Worm (Caenorhabditis elegans) whole organism, L3 larva: ENCODE results near the gene tax-6.

Source experiments
- R02D3.7 ChIP-seq: fragments of 150-350 bp; optimal IDR thresholded peaks from 2 replicates; lab custom pipeline; 2014; ENCODE audit warnings: missing biosample characterization, missing genetic modification characterization
- aly-2 ChIP-seq: fragments of 150-350 bp; optimal IDR thresholded peaks from 2 replicates; lab custom pipeline; 2014; ENCODE audit warnings: missing biosample characterization, missing genetic modification characterization
- ama-1 ChIP-seq: fragments of 150-350 bp; optimal IDR thresholded peaks from 2 replicates; lab custom pipeline; 2018
- ceh-28 ChIP-seq: fragments of 150-350 bp; optimal IDR thresholded peaks from 2 replicates; lab custom pipeline; 2014; ENCODE audit warnings: missing biosample characterization, missing genetic modification reagents, missing genetic modification characterization
- ceh-9 ChIP-seq: sonication (generic microtip); optimal IDR thresholded peaks from 2 replicates; lab custom pipeline; 2018; ENCODE audit warnings: missing biosample characterization, missing genetic modification characterization
- daf-12 ChIP-seq: fragments of 150-350 bp; optimal IDR thresholded peaks from 2 replicates; lab custom pipeline; 2014; ENCODE audit warnings: missing biosample characterization, missing genetic modification reagents, missing genetic modification characterization
- egl-27 ChIP-seq: sonication (generic microtip); optimal IDR thresholded peaks from 4 replicates; lab custom pipeline; 2017; ENCODE audit warnings: missing biosample characterization, missing genetic modification reagents, missing genetic modification characterization
- egl-5 ChIP-seq: fragments of 150-350 bp; optimal IDR thresholded peaks from 2 replicates; lab custom pipeline; 2017; ENCODE audit warnings: missing biosample characterization, missing genetic modification reagents, missing genetic modification characterization, inconsistent platforms
- elt-1 ChIP-seq: fragments of 150-350 bp; optimal IDR thresholded peaks from 2 replicates; lab custom pipeline; 2014; ENCODE audit warnings: missing biosample characterization, missing genetic modification characterization
- elt-2 ChIP-seq: sonication (generic microtip); optimal IDR thresholded peaks from 2 replicates; lab custom pipeline; 2016; ENCODE audit warnings: missing genetic modification reagents, mild to moderate bottlenecking, missing genetic modification characterization, missing compliant biosample characterization
- elt-3 ChIP-seq, 3 experiments: fragments of 150-350 bp in 1 of 3; sonication (generic microtip) in 2 of 3; optimal IDR thresholded peaks; 2 replicates in 2 of 3; 4 replicates in 1 of 3; lab custom pipeline; 2014 to 2017; ENCODE audit warnings: missing biosample characterization in 3 of 3, missing genetic modification characterization in 3 of 3
- fkh-10 ChIP-seq: sonication (generic microtip); optimal IDR thresholded peaks from 2 replicates; lab custom pipeline; 2017; ENCODE audit warnings: missing biosample characterization, missing genetic modification reagents, missing genetic modification characterization
- fkh-2 ChIP-seq: fragments of 150-350 bp; optimal IDR thresholded peaks from 2 replicates; lab custom pipeline; 2014; ENCODE audit warnings: missing biosample characterization, missing genetic modification reagents, missing genetic modification characterization
- jun-1 ChIP-seq: fragments of 150-350 bp; optimal IDR thresholded peaks from 2 replicates; lab custom pipeline; 2014; ENCODE audit warnings: missing biosample characterization, missing genetic modification reagents, missing genetic modification characterization
- lin-15B ChIP-seq: fragments of 150-350 bp; optimal IDR thresholded peaks from 2 replicates; lab custom pipeline; 2014; ENCODE audit warnings: missing biosample characterization, missing genetic modification characterization
- lin-39 ChIP-seq: fragments of 150-350 bp; optimal IDR thresholded peaks from 2 replicates; lab custom pipeline; 2018; ENCODE audit warnings: missing biosample characterization, missing genetic modification reagents, missing genetic modification characterization
- mdl-1 ChIP-seq: fragments of 150-350 bp; optimal IDR thresholded peaks from 2 replicates; lab custom pipeline; 2014; ENCODE audit warnings: missing biosample characterization, missing genetic modification characterization
- mml-1 ChIP-seq: fragments of 150-350 bp; sonication (generic microtip); optimal IDR thresholded peaks from 3 replicates; lab custom pipeline; 2014; ENCODE audit warnings: missing biosample characterization, missing genetic modification characterization
- nhr-23 ChIP-seq: fragments of 150-350 bp; optimal IDR thresholded peaks from 2 replicates; lab custom pipeline; 2014; ENCODE audit warnings: missing biosample characterization, missing genetic modification reagents, missing genetic modification characterization
- nhr-237 ChIP-seq: fragments of 150-350 bp; optimal IDR thresholded peaks from 2 replicates; lab custom pipeline; 2014; ENCODE audit warnings: missing biosample characterization, missing genetic modification characterization
- nhr-25 ChIP-seq: sonication (generic microtip); optimal IDR thresholded peaks from 2 replicates; lab custom pipeline; 2017; ENCODE audit warnings: missing biosample characterization, missing genetic modification characterization
- nhr-28 ChIP-seq: fragments of 150-350 bp; optimal IDR thresholded peaks from 2 replicates; lab custom pipeline; 2014; ENCODE audit warnings: missing biosample characterization, missing genetic modification characterization
- nhr-43 ChIP-seq: sonication (generic microtip); optimal IDR thresholded peaks from 2 replicates; lab custom pipeline; 2016; ENCODE audit warnings: mild to moderate bottlenecking, missing genetic modification characterization, missing compliant biosample characterization; ENCODE audit not compliant: poor library complexity, severe bottlenecking
- nhr-76 ChIP-seq: fragments of 150-350 bp; sonication (generic microtip); optimal IDR thresholded peaks from 5 replicates; lab custom pipeline; 2014; ENCODE audit warnings: missing biosample characterization, missing genetic modification characterization
- nhr-77 ChIP-seq: fragments of 150-350 bp; optimal IDR thresholded peaks from 2 replicates; lab custom pipeline; 2014; ENCODE audit warnings: missing biosample characterization, missing genetic modification characterization
- pha-4 ChIP-seq: fragments of 150-350 bp; optimal IDR thresholded peaks from 2 replicates; lab custom pipeline; 2014; ENCODE audit warnings: missing biosample characterization, missing genetic modification reagents, missing genetic modification characterization
- pqm-1 ChIP-seq: fragments of 150-350 bp; optimal IDR thresholded peaks from 2 replicates; lab custom pipeline; 2017; ENCODE audit warnings: missing biosample characterization, missing genetic modification characterization, inconsistent platforms
- sea-2 ChIP-seq: fragments of 150-350 bp; sonication (generic microtip); optimal IDR thresholded peaks from 4 replicates; lab custom pipeline; 2014; ENCODE audit warnings: missing biosample characterization, missing genetic modification reagents, missing genetic modification characterization
- skn-1 ChIP-seq: fragments of 150-350 bp; optimal IDR thresholded peaks from 2 replicates; lab custom pipeline; 2014; ENCODE audit warnings: missing biosample characterization, missing genetic modification characterization
- snpc-4 ChIP-seq: fragments of 150-350 bp; optimal IDR thresholded peaks from 2 replicates; lab custom pipeline; 2014; ENCODE audit warnings: missing biosample characterization, missing genetic modification characterization
- tbx-2 ChIP-seq: sonication (generic microtip); optimal IDR thresholded peaks from 2 replicates; lab custom pipeline; 2016; ENCODE audit warnings: mild to moderate bottlenecking, missing genetic modification characterization, missing compliant biosample characterization
- unc-39 ChIP-seq: sonication (generic microtip); optimal IDR thresholded peaks from 4 replicates; lab custom pipeline; 2017; ENCODE audit warnings: missing biosample characterization, missing genetic modification characterization
- unc-62 ChIP-seq: fragments of 150-350 bp; sonication (generic microtip); optimal IDR thresholded peaks from 4 replicates; lab custom pipeline; 2014; ENCODE audit warnings: missing biosample characterization, missing genetic modification reagents, missing genetic modification characterization
- zag-1 ChIP-seq: fragments of 150-350 bp; optimal IDR thresholded peaks from 2 replicates; lab custom pipeline; 2014; ENCODE audit warnings: missing biosample characterization, missing genetic modification characterization
- ztf-4 ChIP-seq: fragments of 150-350 bp; optimal IDR thresholded peaks from 2 replicates; lab custom pipeline; 2014; ENCODE audit warnings: missing biosample characterization, missing genetic modification characterization

Gene tax-6

DNA sequence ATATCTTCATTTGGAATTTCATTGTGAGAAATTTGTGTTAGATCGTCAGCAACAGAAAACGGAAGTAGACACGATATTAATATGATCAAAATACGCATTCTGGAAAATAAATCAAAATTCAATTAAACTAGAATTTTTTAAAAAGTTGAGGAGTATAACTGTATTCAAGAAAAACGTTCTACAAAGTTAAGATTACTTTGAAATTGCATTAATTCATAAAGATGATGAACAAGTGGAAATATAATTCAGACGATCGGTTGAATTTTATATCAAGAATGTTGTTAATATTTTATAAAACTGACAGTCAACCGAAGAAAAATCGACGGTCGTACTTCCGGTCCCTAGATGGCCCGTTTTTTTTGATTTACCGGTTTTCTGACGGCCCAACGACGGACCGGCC, 48.4 kb downstream of the tax-6 start, which contains the start of gene F01D4.8:
F01D4.8 (minus strand) TSS at position 101 of the 400 bp plus-strand sequence.
- no peak for TF ChIP-seq fkh-10
- no peak for TF ChIP-seq tbx-2 (tag; lab: Kevin White, UChicago)
- TF ChIP-seq lin-39 (tag; lab: Kevin White, UChicago), result no peak

DNA sequence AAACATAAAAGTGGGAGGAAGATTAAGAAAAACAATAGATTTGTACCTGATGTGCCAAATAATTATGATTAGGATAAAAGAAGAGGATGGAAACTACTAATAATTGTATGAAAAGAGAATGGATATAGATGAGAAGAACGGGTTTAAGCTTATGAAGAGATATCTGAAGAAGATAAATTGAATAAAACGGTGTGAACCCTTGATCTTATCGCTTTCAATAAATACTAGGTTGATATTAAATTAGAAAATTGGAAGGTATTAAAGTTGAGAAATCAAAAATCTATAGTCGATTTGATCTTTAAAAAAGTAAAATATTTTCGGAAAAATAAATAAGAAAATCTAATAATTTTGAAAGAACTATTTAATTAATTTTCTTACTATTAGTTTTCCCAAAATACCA, 51.6 kb downstream of the tax-6 start, which contains the start of gene F13B12.4:
F13B12.4 (minus strand) TSS at position 101 of the 400 bp plus-strand sequence.
- TF ChIP-seq snpc-4, result no peak
- TF ChIP-seq aly-2 (tag; lab: Kevin White, UChicago), result no peak
- TF ChIP-seq unc-39, result no peak
- no peak for TF ChIP-seq elt-2 (tag; lab: Kevin White, UChicago)
- TF ChIP-seq nhr-76 (tag; lab: Kevin White, UChicago), result no peak
- no peak for TF ChIP-seq elt-3 (tag; optimal IDR thresholded peaks at IDR 0.05; lab: Kevin White, UChicago)
- no peak for TF ChIP-seq sea-2 (GFP tag; lab: Kevin White, UChicago)
- no peak for TF ChIP-seq daf-12
- TF ChIP-seq fkh-10, result no peak
- no peak for TF ChIP-seq ztf-4
- TF ChIP-seq tbx-2 (tag; lab: Kevin White, UChicago), result no peak
- no peak for TF ChIP-seq pha-4
- no peak for TF ChIP-seq nhr-28 (tag; lab: Kevin White, UChicago)
- no peak for TF ChIP-seq zag-1 (tag; lab: Kevin White, UChicago)
- no peak for TF ChIP-seq fkh-2 (tag; lab: Kevin White, UChicago)
- no peak for TF ChIP-seq ama-1 (lab: Kevin White, UChicago)
- no peak for TF ChIP-seq ceh-28
- no peak for TF ChIP-seq pqm-1 (tag; lab: Kevin White, UChicago)
- TF ChIP-seq egl-5, result no peak
- no peak for TF ChIP-seq ceh-9 (tag; lab: Kevin White, UChicago)
- TF ChIP-seq, all 47 proteins: peak for 0

DNA sequence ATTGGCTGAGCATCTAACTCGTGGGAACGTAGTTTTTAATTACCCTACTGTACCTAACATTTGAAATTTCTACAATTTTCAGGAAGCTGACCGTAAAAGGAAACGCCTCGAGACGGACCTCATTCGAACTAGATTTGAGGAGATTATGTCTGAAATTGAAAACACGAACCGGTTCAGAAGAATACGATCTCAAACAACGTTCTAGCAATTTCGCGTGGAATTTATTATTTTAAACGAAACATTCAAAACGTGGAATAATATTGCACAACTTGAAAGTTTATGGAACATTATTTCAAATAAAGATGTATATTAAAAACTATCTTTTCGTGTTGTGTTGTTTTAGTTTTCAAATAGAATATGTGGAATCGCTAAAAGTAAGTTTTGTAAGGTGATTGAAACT, 57.9 kb downstream of the tax-6 start, which contains the start of gene F13B12.7:
F13B12.7 (plus strand) TSS at position 301 of the 400 bp plus-strand sequence.
- no peak for TF ChIP-seq elt-1 (tag; lab: Kevin White, UChicago)
- no peak for TF ChIP-seq fkh-10
- TF ChIP-seq nhr-77 (tag; lab: Kevin White, UChicago), result no peak
- TF ChIP-seq mdl-1 (tag; lab: Kevin White, UChicago), result no peak
- no peak for TF ChIP-seq jun-1
- no peak for TF ChIP-seq lin-15B (tag; lab: Kevin White, UChicago)
- TF ChIP-seq egl-27, result no peak
- no peak for TF ChIP-seq mml-1 (tag; lab: Kevin White, UChicago)
- no peak for TF ChIP-seq daf-12
- TF ChIP-seq, all 47 proteins: peak for 0

DNA sequence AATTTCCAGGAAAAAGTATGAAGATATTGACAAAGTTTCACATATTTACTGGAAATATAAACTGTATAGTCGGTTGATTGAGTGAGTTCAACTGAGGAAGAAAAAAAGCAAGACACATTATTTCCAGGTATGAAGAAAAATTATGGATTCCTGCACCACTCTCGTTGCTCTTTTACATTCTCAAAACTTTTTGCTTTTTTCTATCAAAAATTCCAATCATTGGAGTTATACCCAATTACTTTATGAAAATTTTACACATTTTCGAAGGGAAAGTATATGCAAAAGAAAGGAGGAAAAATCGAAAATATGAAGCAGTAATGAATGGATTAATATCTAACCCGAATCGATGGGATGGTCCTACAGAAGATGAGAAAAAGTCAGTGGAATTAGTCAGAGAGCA, 58.5 kb downstream of the tax-6 start:
- TF ChIP-seq nhr-25 (tag; lab: Kevin White, UChicago) (no peak), nhr-23 (no peak), ceh-28 (no peak), nhr-43 (tag; lab: Kevin White, UChicago) (no peak), nhr-237 (no peak), unc-39 (no peak), lin-15B (tag; lab: Kevin White, UChicago) (no peak), pqm-1 (tag; lab: Kevin White, UChicago) (no peak), R02D3.7 (tag; lab: Kevin White, UChicago) (no peak), ama-1 (lab: Kevin White, UChicago) (no peak), lin-39 (tag; lab: Kevin White, UChicago) (no peak), daf-12 (no peak), skn-1 (tag; lab: Kevin White, UChicago) (no peak), unc-62 (GFP tag; lab: Kevin White, UChicago) (no peak)
